Worm (Caenorhabditis elegans) whole organism, L3 larva: ENCODE results near the gene T19B10.12.

ENCODE experiments used
- R02D3.7 ChIP-seq: fragments of 150-350 bp; optimal IDR thresholded peaks from 2 replicates; lab custom pipeline; 2014; ENCODE audit warnings: missing biosample characterization, missing genetic modification characterization
- ZK546.5 ChIP-seq: sonication (generic microtip); optimal IDR thresholded peaks from 2 replicates; lab custom pipeline; 2017; ENCODE audit warnings: missing biosample characterization, missing genetic modification characterization
- aly-2 ChIP-seq: fragments of 150-350 bp; optimal IDR thresholded peaks from 2 replicates; lab custom pipeline; 2014; ENCODE audit warnings: missing biosample characterization, missing genetic modification characterization
- ama-1 ChIP-seq: fragments of 150-350 bp; optimal IDR thresholded peaks from 2 replicates; lab custom pipeline; 2018
- ceh-16 ChIP-seq: sonication (generic microtip); optimal IDR thresholded peaks from 2 replicates; lab custom pipeline; 2017; ENCODE audit warnings: missing biosample characterization, missing genetic modification characterization
- ceh-28 ChIP-seq: fragments of 150-350 bp; optimal IDR thresholded peaks from 2 replicates; lab custom pipeline; 2014; ENCODE audit warnings: missing biosample characterization, missing genetic modification reagents, missing genetic modification characterization
- ceh-82 ChIP-seq: fragments of 150-350 bp; optimal IDR thresholded peaks from 2 replicates; lab custom pipeline; 2014; ENCODE audit warnings: missing biosample characterization, missing genetic modification characterization
- ceh-9 ChIP-seq: sonication (generic microtip); optimal IDR thresholded peaks from 2 replicates; lab custom pipeline; 2018; ENCODE audit warnings: missing biosample characterization, missing genetic modification characterization
- egl-27 ChIP-seq: sonication (generic microtip); optimal IDR thresholded peaks from 4 replicates; lab custom pipeline; 2017; ENCODE audit warnings: missing biosample characterization, missing genetic modification reagents, missing genetic modification characterization
- elt-2 ChIP-seq: sonication (generic microtip); optimal IDR thresholded peaks from 2 replicates; lab custom pipeline; 2016; ENCODE audit warnings: missing genetic modification reagents, mild to moderate bottlenecking, missing genetic modification characterization, missing compliant biosample characterization
- elt-3 ChIP-seq, 3 experiments: fragments of 150-350 bp in 1 of 3; sonication (generic microtip) in 2 of 3; optimal IDR thresholded peaks; 2 replicates in 2 of 3; 4 replicates in 1 of 3; lab custom pipeline; 2014 to 2017; ENCODE audit warnings: missing biosample characterization in 3 of 3, missing genetic modification characterization in 3 of 3
- eor-1 ChIP-seq, 2 experiments: fragments of 150-350 bp; optimal IDR thresholded peaks; 2 replicates each; lab custom pipeline; 2014 to 2018; ENCODE audit warnings: missing biosample characterization in 2 of 2, missing genetic modification characterization in 2 of 2
- fkh-10 ChIP-seq: sonication (generic microtip); optimal IDR thresholded peaks from 2 replicates; lab custom pipeline; 2017; ENCODE audit warnings: missing biosample characterization, missing genetic modification reagents, missing genetic modification characterization
- fkh-2 ChIP-seq: fragments of 150-350 bp; optimal IDR thresholded peaks from 2 replicates; lab custom pipeline; 2014; ENCODE audit warnings: missing biosample characterization, missing genetic modification reagents, missing genetic modification characterization
- fos-1 ChIP-seq: fragments of 150-350 bp; optimal IDR thresholded peaks from 2 replicates; lab custom pipeline; 2014; ENCODE audit warnings: missing biosample characterization, missing genetic modification characterization
- hmg-11 ChIP-seq: sonication (generic microtip); optimal IDR thresholded peaks from 2 replicates; lab custom pipeline; 2016; ENCODE audit warnings: missing genetic modification characterization, missing compliant biosample characterization
- jun-1 ChIP-seq: fragments of 150-350 bp; optimal IDR thresholded peaks from 2 replicates; lab custom pipeline; 2014; ENCODE audit warnings: missing biosample characterization, missing genetic modification reagents, missing genetic modification characterization
- lin-15B ChIP-seq: fragments of 150-350 bp; optimal IDR thresholded peaks from 2 replicates; lab custom pipeline; 2014; ENCODE audit warnings: missing biosample characterization, missing genetic modification characterization
- lin-39 ChIP-seq: fragments of 150-350 bp; optimal IDR thresholded peaks from 2 replicates; lab custom pipeline; 2018; ENCODE audit warnings: missing biosample characterization, missing genetic modification reagents, missing genetic modification characterization
- lsy-12 ChIP-seq: sonication (generic microtip); optimal IDR thresholded peaks from 2 replicates; lab custom pipeline; 2016; ENCODE audit warnings: mild to moderate bottlenecking, missing genetic modification characterization, missing compliant biosample characterization
- mdl-1 ChIP-seq: fragments of 150-350 bp; optimal IDR thresholded peaks from 2 replicates; lab custom pipeline; 2014; ENCODE audit warnings: missing biosample characterization, missing genetic modification characterization
- mml-1 ChIP-seq: fragments of 150-350 bp; sonication (generic microtip); optimal IDR thresholded peaks from 3 replicates; lab custom pipeline; 2014; ENCODE audit warnings: missing biosample characterization, missing genetic modification characterization
- nfya-1 ChIP-seq: sonication (generic microtip); optimal IDR thresholded peaks from 2 replicates; lab custom pipeline; 2017; ENCODE audit warnings: missing genetic modification characterization, mild to moderate bottlenecking, missing compliant biosample characterization, antibody characterized with exemption, moderate library complexity; ENCODE audit not compliant: insufficient read depth
- nhr-11 ChIP-seq: fragments of 150-350 bp; optimal IDR thresholded peaks from 2 replicates; lab custom pipeline; 2014; ENCODE audit warnings: missing biosample characterization, missing genetic modification characterization
- nhr-23 ChIP-seq: fragments of 150-350 bp; optimal IDR thresholded peaks from 2 replicates; lab custom pipeline; 2014; ENCODE audit warnings: missing biosample characterization, missing genetic modification reagents, missing genetic modification characterization
- nhr-237 ChIP-seq: fragments of 150-350 bp; optimal IDR thresholded peaks from 2 replicates; lab custom pipeline; 2014; ENCODE audit warnings: missing biosample characterization, missing genetic modification characterization
- nhr-25 ChIP-seq: sonication (generic microtip); optimal IDR thresholded peaks from 2 replicates; lab custom pipeline; 2017; ENCODE audit warnings: missing biosample characterization, missing genetic modification characterization
- nhr-28 ChIP-seq: fragments of 150-350 bp; optimal IDR thresholded peaks from 2 replicates; lab custom pipeline; 2014; ENCODE audit warnings: missing biosample characterization, missing genetic modification characterization
- nhr-43 ChIP-seq: sonication (generic microtip); optimal IDR thresholded peaks from 2 replicates; lab custom pipeline; 2016; ENCODE audit warnings: mild to moderate bottlenecking, missing genetic modification characterization, missing compliant biosample characterization; ENCODE audit not compliant: poor library complexity, severe bottlenecking
- nhr-67 ChIP-seq: fragments of 150-350 bp; optimal IDR thresholded peaks from 2 replicates; lab custom pipeline; 2014; ENCODE audit warnings: missing biosample characterization, missing genetic modification characterization
- nhr-76 ChIP-seq: fragments of 150-350 bp; sonication (generic microtip); optimal IDR thresholded peaks from 5 replicates; lab custom pipeline; 2014; ENCODE audit warnings: missing biosample characterization, missing genetic modification characterization
- nhr-77 ChIP-seq: fragments of 150-350 bp; optimal IDR thresholded peaks from 2 replicates; lab custom pipeline; 2014; ENCODE audit warnings: missing biosample characterization, missing genetic modification characterization
- pha-4 ChIP-seq: fragments of 150-350 bp; optimal IDR thresholded peaks from 2 replicates; lab custom pipeline; 2014; ENCODE audit warnings: missing biosample characterization, missing genetic modification reagents, missing genetic modification characterization
- pqm-1 ChIP-seq: fragments of 150-350 bp; optimal IDR thresholded peaks from 2 replicates; lab custom pipeline; 2017; ENCODE audit warnings: missing biosample characterization, missing genetic modification characterization, inconsistent platforms
- sea-2 ChIP-seq: fragments of 150-350 bp; sonication (generic microtip); optimal IDR thresholded peaks from 4 replicates; lab custom pipeline; 2014; ENCODE audit warnings: missing biosample characterization, missing genetic modification reagents, missing genetic modification characterization
- skn-1 ChIP-seq: fragments of 150-350 bp; optimal IDR thresholded peaks from 2 replicates; lab custom pipeline; 2014; ENCODE audit warnings: missing biosample characterization, missing genetic modification characterization
- snpc-4 ChIP-seq: fragments of 150-350 bp; optimal IDR thresholded peaks from 2 replicates; lab custom pipeline; 2014; ENCODE audit warnings: missing biosample characterization, missing genetic modification characterization
- tbx-2 ChIP-seq: sonication (generic microtip); optimal IDR thresholded peaks from 2 replicates; lab custom pipeline; 2016; ENCODE audit warnings: mild to moderate bottlenecking, missing genetic modification characterization, missing compliant biosample characterization
- unc-39 ChIP-seq: sonication (generic microtip); optimal IDR thresholded peaks from 4 replicates; lab custom pipeline; 2017; ENCODE audit warnings: missing biosample characterization, missing genetic modification characterization
- unc-62 ChIP-seq: fragments of 150-350 bp; sonication (generic microtip); optimal IDR thresholded peaks from 4 replicates; lab custom pipeline; 2014; ENCODE audit warnings: missing biosample characterization, missing genetic modification reagents, missing genetic modification characterization
- zag-1 ChIP-seq: fragments of 150-350 bp; optimal IDR thresholded peaks from 2 replicates; lab custom pipeline; 2014; ENCODE audit warnings: missing biosample characterization, missing genetic modification characterization
- ztf-11 ChIP-seq: fragments of 150-350 bp; optimal IDR thresholded peaks from 2 replicates; lab custom pipeline; 2014; ENCODE audit warnings: missing biosample characterization, missing genetic modification characterization
- ztf-4 ChIP-seq: fragments of 150-350 bp; optimal IDR thresholded peaks from 2 replicates; lab custom pipeline; 2014; ENCODE audit warnings: missing biosample characterization, missing genetic modification characterization

T19B10.12 gene

ce11 chrV:11271051-11271450 lies 20.2 kb downstream of the T19B10.12 start, which contains the start of gene clec-222:
clec-222 (plus strand) TSS chrV:11271351.
- TF ChIP-seq unc-39 (tag; lab: Kevin White, UChicago) (no peak), ZK546.5 (tag; lab: Kevin White, UChicago) (no peak), snpc-4 (no peak), nhr-67 (tag; lab: Kevin White, UChicago) (no peak), nhr-11 (tag; lab: Kevin White, UChicago) (no peak), fkh-10 (GFP tag; lab: Kevin White, UChicago) (no peak), lin-15B (tag; lab: Kevin White, UChicago) (no peak), fkh-2 (tag; lab: Kevin White, UChicago) (no peak), ceh-16 (tag; lab: Kevin White, UChicago) (no peak), skn-1 (tag; lab: Kevin White, UChicago) (no peak), nhr-77 (tag; lab: Kevin White, UChicago) (no peak), elt-3 (tag; optimal IDR thresholded peaks at IDR 0.05; lab: Kevin White, UChicago) (no peak), nhr-237 (tag; lab: Kevin White, UChicago) (no peak), zag-1 (tag; lab: Kevin White, UChicago) (no peak), nhr-25 (no peak), nhr-43 (no peak)
- TF ChIP-seq, all 47 proteins: peak for 0

ce11 chrV:11272848-11273247 lies 22.0 kb downstream of the T19B10.12 start, which contains the start of gene clec-223:
clec-223 (plus strand) TSS chrV:11273148.
- TF ChIP-seq ceh-16 (tag; lab: Kevin White, UChicago): no peak
- TF ChIP-seq aly-2 (tag; lab: Kevin White, UChicago): no peak
- no peak for TF ChIP-seq elt-2 (tag; lab: Kevin White, UChicago)
- no peak for TF ChIP-seq ama-1
- TF ChIP-seq pqm-1: no peak
- TF ChIP-seq elt-3 (tag; optimal IDR thresholded peaks at IDR 0.05; lab: Kevin White, UChicago): no peak
- no peak for TF ChIP-seq jun-1
- no peak for TF ChIP-seq nhr-11 (tag; lab: Kevin White, UChicago)
- TF ChIP-seq unc-39 (tag; lab: Kevin White, UChicago): no peak
- no peak for TF ChIP-seq ztf-4 (tag; lab: Kevin White, UChicago)
- no peak for TF ChIP-seq ZK546.5 (tag; lab: Kevin White, UChicago)
- no peak for TF ChIP-seq R02D3.7 (tag; lab: Kevin White, UChicago)
- TF ChIP-seq ceh-28 (tag; lab: Kevin White, UChicago): no peak
- no peak for TF ChIP-seq zag-1 (tag; lab: Kevin White, UChicago)

ce11 chrV:11279564-11279963 lies 28.7 kb downstream of the T19B10.12 start:
- TF ChIP-seq fkh-2 (tag; lab: Kevin White, UChicago): no peak
- no peak for TF ChIP-seq unc-39 (tag; lab: Kevin White, UChicago)
- no peak for TF ChIP-seq eor-1 (tag; optimal IDR thresholded peaks at IDR 0.05; lab: Kevin White, UChicago)
- no peak for TF ChIP-seq lin-39
- no peak for TF ChIP-seq aly-2 (tag; lab: Kevin White, UChicago)
- TF ChIP-seq nhr-43: no peak
- no peak for TF ChIP-seq pqm-1
- TF ChIP-seq sea-2 (GFP tag; lab: Kevin White, UChicago): no peak
- TF ChIP-seq mdl-1 (tag; lab: Kevin White, UChicago): no peak
- no peak for TF ChIP-seq ceh-9 (tag; lab: Kevin White, UChicago)
- no peak for TF ChIP-seq egl-27 (tag; lab: Kevin White, UChicago)
- no peak for TF ChIP-seq tbx-2
- no peak for TF ChIP-seq zag-1 (tag; lab: Kevin White, UChicago)
- no peak for TF ChIP-seq fkh-10 (GFP tag; lab: Kevin White, UChicago)
- TF ChIP-seq, all 47 proteins: peak for 0

ce11 chrV:11281414-11282209 lies 30.8 kb downstream of the T19B10.12 start:
- peak; percentile 45 for TF ChIP-seq nhr-25
- TF ChIP-seq R02D3.7 (tag; lab: Kevin White, UChicago): peak; percentile 28
- no peak for TF ChIP-seq ama-1
- TF ChIP-seq nfya-1 (tag; lab: Kevin White, UChicago): no peak
- TF ChIP-seq ceh-28 (tag; lab: Kevin White, UChicago): peak; percentile 49
- no peak for TF ChIP-seq elt-2 (tag; lab: Kevin White, UChicago)
- no peak for TF ChIP-seq nhr-237 (tag; lab: Kevin White, UChicago)
- TF ChIP-seq ceh-16 (tag; lab: Kevin White, UChicago): no peak
- TF ChIP-seq hmg-11: peak; percentile 20
- no peak for TF ChIP-seq tbx-2
- no peak for TF ChIP-seq lsy-12 (tag; lab: Kevin White, UChicago)
- no peak for TF ChIP-seq ztf-11 (tag; lab: Kevin White, UChicago)
- TF ChIP-seq ZK546.5 (tag; lab: Kevin White, UChicago): no peak
- no peak for TF ChIP-seq fos-1 (tag; lab: Kevin White, UChicago)
- TF ChIP-seq mml-1 (tag; lab: Kevin White, UChicago): no peak
- peak; percentile 39 for TF ChIP-seq pha-4 (tag; lab: Kevin White, UChicago)
- no peak for TF ChIP-seq nhr-76 (tag; lab: Kevin White, UChicago)
- no peak for TF ChIP-seq ztf-4 (tag; lab: Kevin White, UChicago)
- TF ChIP-seq zag-1 (tag; lab: Kevin White, UChicago): no peak
- TF ChIP-seq nhr-28: no peak
- no peak for TF ChIP-seq skn-1 (tag; lab: Kevin White, UChicago)
- no peak for TF ChIP-seq ceh-82 (tag; lab: Kevin White, UChicago)
- no peak for TF ChIP-seq unc-62 (GFP tag; lab: Kevin White, UChicago)
- no peak for TF ChIP-seq elt-3 (tag; optimal IDR thresholded peaks at IDR 0.05; lab: Kevin White, UChicago)
- peak; percentile 33 for TF ChIP-seq nhr-23 (tag; lab: Kevin White, UChicago)
- TF ChIP-seq egl-27 (tag; lab: Kevin White, UChicago): no peak
